Fruit fly (Drosophila melanogaster) whole organism, larva: ENCODE data around the gene CG16863.

Experiments
- noc ChIP-seq: fragments of 200-800 bp; sonication (Bioruptor generic); optimal IDR thresholded peaks from 3 replicates; lab custom pipeline; 2019; ENCODE audit warnings: missing biosample characterization, mild to moderate bottlenecking, missing genetic modification characterization, moderate library complexity

CG16863 gene

DNA sequence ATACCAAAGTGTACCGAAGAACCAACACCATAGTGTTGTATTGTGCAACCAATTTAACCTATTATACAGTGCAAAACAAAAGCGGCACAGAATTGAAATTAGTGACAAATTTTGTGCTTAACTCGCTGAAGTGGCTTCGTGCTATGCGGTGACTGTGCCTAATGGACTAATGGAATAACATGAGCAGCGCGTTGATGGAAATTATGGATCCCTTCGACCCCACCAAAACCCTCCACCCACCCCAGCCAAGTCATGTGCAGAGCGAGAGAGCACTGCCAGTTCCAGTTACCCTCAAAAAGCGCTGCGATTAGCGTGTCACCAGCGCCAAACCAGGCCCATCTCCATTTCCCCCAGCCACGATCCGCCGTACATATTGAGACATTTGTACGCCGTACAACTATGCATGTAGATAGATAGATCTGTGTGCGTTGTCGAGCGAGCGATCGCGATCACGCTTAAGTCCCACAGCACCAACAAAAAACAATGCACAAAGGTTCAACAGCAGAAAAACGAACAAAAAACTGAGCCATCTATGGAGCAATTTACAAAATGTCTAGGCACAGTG is 11.4 kb downstream of the CG16863 start:
- TF ChIP-seq noc (tag; lab: Kevin White, UChicago), result no peak

DNA sequence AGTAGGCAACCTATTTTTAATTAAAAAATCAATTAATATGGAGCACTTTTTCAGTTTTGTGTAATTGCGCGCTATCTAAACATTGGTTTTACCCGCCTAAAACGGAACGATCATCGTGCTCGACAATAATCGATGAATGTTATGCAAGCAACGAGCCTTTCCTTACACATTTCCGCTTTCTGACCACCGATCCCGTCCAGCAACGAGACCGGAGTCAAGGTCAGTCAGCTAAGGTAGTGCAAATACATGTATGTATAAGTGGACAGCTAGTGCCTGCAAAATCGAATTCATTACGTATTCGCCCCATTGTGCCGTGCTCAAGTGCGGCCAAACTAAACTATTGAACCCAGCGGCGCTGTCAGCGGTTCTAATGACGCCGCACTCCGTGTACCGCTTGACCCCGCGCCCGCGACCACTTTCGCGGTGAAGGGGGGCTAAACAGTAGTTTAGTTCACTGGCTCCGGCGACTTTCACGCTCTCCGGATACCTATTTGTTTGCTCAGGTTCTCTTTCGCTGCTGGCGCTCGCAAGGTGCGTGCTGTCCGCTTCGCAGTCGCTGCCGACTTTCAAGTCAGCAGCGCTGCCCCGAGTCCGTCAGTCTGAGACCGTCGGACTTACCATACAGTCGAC is 12.4 kb downstream of the CG16863 start, which contains the start of gene CAH1:
CAH1 (plus strand) TSS at position 595 of the 630 bp plus-strand sequence.
- TF ChIP-seq noc (tag; lab: Kevin White, UChicago), result no peak

DNA sequence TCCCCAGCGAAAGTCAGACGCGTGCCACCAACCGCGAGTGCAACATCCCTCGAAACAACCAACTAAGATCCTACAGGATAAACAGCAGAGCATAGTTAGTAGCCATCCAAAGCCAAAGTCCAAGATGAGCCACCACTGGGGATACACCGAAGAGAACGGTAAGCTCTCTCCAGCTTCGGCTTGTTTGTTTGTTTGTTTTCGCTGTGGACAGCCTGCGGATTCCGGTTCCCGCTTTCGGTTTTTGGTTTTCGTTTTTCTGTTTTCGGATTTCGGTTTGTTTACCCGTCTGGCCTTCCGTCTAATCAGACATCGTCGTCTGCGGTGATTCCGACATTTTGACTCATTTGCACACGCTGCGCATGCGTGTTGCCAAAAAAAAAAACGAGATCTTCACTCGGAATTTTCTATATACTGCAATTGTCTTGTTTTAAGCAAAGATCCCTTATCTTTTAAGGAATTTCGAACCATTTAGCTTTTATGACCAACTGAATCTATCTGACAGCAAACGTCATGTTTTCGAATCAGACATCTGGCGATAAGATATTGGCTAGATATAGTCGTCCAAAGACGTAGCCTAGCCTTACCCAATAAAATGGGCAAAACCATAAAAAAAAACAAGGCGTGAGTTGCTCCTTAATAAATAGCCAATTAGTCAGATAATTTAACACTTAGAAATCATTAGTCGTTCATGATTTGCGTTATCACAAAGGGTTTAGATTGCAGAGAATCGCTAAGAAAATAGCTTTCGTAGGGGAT is 13.2 kb downstream of the CG16863 start:
- TF ChIP-seq noc (tag; lab: Kevin White, UChicago), result no peak

DNA sequence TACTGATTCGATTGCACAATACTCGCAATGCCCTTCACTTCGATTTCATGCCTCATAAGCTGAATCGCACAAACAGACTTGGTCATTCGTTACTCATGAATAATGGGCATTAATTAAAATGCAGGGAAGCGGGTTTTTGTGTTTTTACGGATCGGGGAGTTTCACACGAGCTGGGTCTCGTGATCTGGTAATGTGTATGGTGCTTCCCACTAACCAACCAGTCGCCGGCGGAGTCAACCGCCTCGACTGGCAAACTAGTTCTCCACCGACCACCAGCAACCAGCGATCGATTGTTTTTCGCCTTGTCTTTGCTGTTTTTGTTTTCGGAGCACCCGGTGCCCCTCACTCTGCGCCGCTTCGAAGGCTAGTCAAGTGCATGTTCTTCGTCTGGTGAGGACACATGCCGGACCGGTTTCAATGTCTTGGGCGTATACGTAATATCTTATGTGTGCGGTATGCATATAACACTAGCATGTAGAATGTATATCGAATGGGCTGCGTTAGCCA is 13.9 kb downstream of the CG16863 start:
- TF ChIP-seq noc (tag; lab: Kevin White, UChicago), result no peak

DNA sequence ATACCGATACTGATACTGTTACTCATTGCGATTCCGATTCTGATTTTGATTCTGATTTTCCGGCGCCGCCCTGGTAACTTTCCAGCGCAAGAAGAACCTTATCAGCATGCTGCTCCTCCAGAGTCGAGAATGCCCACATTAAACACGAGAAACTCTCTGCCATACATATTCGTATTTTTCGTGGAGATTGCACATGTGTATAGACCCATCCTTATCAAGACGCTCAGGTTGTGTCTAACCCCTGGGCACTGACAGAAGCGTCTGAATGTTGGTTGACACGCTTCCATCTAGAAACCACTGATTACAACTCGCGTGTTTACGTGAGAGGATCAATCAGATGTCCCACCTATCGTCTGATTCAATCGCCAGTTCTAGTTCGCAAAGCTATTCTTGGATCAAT is 14.4 kb downstream of the CG16863 start:
- no peak for TF ChIP-seq noc (tag; lab: Kevin White, UChicago)

DNA sequence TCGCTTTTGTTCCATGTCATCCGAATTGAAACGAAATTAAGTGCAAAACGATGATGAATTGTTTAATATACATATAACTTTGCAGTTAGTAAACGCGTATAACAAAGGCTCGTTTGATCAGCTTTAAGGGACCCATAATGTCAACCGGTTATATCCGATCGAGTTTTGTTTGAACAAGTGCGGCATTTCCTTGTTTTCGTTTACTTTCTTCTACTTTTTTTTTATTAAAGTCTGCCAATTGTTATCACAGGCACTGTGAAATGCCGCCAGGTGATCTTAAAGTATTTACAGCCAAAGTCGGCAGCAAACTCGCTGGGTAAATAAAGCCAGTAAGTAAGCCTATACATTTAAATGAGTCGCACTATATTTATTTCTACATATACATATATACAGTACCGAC is 16.3 kb downstream of the CG16863 start:
- peak; percentile 32 for TF ChIP-seq noc (tag; lab: Kevin White, UChicago)

- no peak for TF ChIP-seq noc (tag; lab: Kevin White, UChicago)
Measured at dm6 chr2L:13807959-13808358, 17.2 kb downstream of the CG16863 start.

dm6 chr2L:13811323-13811722 is 20.6 kb downstream of the CG16863 start, which contains the start of the genes Adat1 and CG16865:
Gene Adat1, minus strand, starts transcription at chr2L:13811474.
Gene CG16865, plus strand, starts transcription at chr2L:13811522.
- no peak for TF ChIP-seq noc (tag; lab: Kevin White, UChicago)

DNA sequence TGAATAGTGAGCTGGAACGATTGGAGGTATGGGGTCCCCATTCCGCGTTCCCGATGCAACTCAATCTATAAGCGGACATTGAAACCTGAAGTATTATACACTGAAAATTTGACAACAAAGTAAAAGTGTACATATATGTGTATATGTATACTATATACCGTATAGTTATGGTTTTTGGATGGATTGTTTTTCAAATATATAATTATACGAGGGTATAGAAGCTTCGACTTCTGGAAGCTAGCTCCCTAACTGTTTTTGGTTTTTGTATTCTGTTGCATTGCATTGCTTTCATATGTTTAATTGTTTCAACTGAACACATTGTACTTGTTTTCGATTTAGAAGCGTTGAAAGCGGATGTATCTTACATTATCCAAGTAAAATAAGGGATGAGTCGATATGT is 22.4 kb downstream of the CG16863 start, which contains the start of gene CG16888:
CG16888 (minus strand) TSS at position 101 of the 400 bp plus-strand sequence.
- TF ChIP-seq noc (tag; lab: Kevin White, UChicago), result no peak

dm6 chr2L:13813604-13814178 is 22.9 kb downstream of the CG16863 start, which contains the start of gene Sos:
Gene Sos, plus strand, starts transcription at chr2L:13813816.
- TF ChIP-seq noc (tag; lab: Kevin White, UChicago), result no peak

- TF ChIP-seq noc (tag; lab: Kevin White, UChicago), result no peak
Measured at dm6 chr2L:13820176-13820575, 29.4 kb downstream of the CG16863 start.

DNA sequence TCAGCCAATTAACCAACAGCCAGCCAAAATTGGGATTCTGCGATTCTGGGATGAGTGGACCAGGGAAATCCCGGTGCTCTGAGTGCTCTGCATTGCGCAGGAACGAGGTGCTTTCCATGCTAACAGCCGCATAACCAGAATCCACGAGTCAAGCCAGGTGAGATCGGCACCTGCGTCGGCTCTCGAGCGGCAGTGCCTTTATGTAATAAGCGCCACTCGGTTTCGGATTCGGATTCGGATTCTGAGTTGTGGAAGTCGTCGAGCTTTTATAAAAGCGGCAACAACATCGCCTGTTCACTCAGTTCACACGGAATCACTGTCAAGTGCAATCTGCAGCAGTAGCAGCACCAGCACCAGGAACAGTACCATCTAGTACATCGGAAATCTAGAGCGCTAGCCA is 30.2 kb downstream of the CG16863 start, which contains the start of gene b:
b (plus strand) TSS at position 301 of the 400 bp plus-strand sequence.
- no peak for TF ChIP-seq noc (tag; lab: Kevin White, UChicago)

DNA sequence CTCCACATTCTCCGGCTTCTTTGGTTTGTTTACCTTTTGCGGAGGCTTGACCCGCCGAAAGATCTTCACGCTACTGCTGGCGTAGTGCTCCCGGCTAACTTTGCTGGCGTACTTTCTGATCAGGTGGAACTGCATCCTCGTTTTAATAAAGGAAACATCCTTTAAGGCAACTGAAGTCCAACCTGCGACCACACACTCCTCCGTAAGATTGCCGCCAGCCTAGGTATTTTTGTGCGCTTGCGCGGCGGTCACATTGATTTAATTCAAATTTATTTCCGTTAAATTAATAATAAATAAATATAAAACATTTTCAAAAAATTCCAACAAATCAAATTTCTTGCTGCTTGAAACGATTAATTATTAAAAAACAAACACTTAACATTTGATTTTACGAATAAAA is 36.8 kb downstream of the CG16863 start, which contains the start of gene PolG1:
PolG1 (minus strand) TSS at position 216 of the 400 bp plus-strand sequence.
- TF ChIP-seq noc (tag; lab: Kevin White, UChicago), result no peak

- TF ChIP-seq noc (tag; lab: Kevin White, UChicago), result no peak
Measured at dm6 chr2L:13829540-13829939, 38.8 kb downstream of the CG16863 start, which contains the start of the genes Arpc1 and Orc5. Gene Arpc1, minus strand, starts transcription at chr2L:13829741. Gene Orc5, plus strand, starts transcription at chr2L:13829837.

DNA sequence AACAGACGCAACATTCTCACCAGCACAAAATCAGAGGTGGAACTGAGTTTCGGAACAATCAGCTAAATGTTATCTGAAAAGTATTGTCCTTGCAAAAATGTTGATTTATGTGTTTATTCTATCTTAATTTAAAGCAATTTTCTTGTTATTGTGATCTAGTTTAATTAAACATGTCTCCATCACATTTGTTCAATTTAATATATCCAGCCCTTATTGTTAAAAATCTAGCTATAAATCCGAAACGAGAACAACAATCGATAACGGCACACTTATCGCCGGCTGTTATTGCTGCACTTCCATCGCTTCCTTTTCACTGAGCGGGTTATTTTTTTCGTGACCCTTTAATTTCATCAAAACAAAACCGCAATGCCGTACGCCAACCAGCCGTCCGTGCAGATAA is 42.3 kb downstream of the CG16863 start, which contains the start of the genes GatC, PolG2 and Polr2C:
GatC (minus strand) TSS at position 48 of the 400 bp plus-strand sequence.
PolG2 (minus strand) TSS at position 48 of the 400 bp plus-strand sequence.
Polr2C (plus strand) TSS at position 280 of the 400 bp plus-strand sequence.
- TF ChIP-seq noc (tag; lab: Kevin White, UChicago), result no peak
